Worm (Caenorhabditis elegans) whole organism, L4/young adult: ENCODE results near the gene C29E4.11.

Source experiments
- dao-5 ChIP-seq: sonication (generic microtip); optimal IDR thresholded peaks from 2 replicates; lab custom pipeline; 2016; ENCODE audit warnings: missing genotype, missing genetic modification characterization, moderate library complexity, missing compliant biosample characterization
- him-1 ChIP-seq: sonication (generic microtip); optimal IDR thresholded peaks from 2 replicates; lab custom pipeline; 2016; ENCODE audit warnings: missing genotype, missing genetic modification reagents, missing genetic modification characterization, missing compliant biosample characterization

- TF ChIP-seq him-1 (tag; lab: Kevin White, UChicago) = no peak
- no peak for TF ChIP-seq dao-5
Observed at ce11 chrIII:8001557-8001956, 43.6 kb upstream of the C29E4.11 start.
